Worm (Caenorhabditis elegans) whole organism, L3 larva: ENCODE results near the gene uda-1.

Experiments
- ceh-82 ChIP-seq: fragments of 150-350 bp; optimal IDR thresholded peaks from 2 replicates; lab custom pipeline; 2014; ENCODE audit warnings: missing biosample characterization, missing genetic modification characterization
- daf-12 ChIP-seq: fragments of 150-350 bp; optimal IDR thresholded peaks from 2 replicates; lab custom pipeline; 2014; ENCODE audit warnings: missing biosample characterization, missing genetic modification reagents, missing genetic modification characterization
- egl-5 ChIP-seq: fragments of 150-350 bp; optimal IDR thresholded peaks from 2 replicates; lab custom pipeline; 2017; ENCODE audit warnings: missing biosample characterization, missing genetic modification reagents, missing genetic modification characterization, inconsistent platforms
- fos-1 ChIP-seq: fragments of 150-350 bp; optimal IDR thresholded peaks from 2 replicates; lab custom pipeline; 2014; ENCODE audit warnings: missing biosample characterization, missing genetic modification characterization
- jun-1 ChIP-seq: fragments of 150-350 bp; optimal IDR thresholded peaks from 2 replicates; lab custom pipeline; 2014; ENCODE audit warnings: missing biosample characterization, missing genetic modification reagents, missing genetic modification characterization
- lin-15B ChIP-seq: fragments of 150-350 bp; optimal IDR thresholded peaks from 2 replicates; lab custom pipeline; 2014; ENCODE audit warnings: missing biosample characterization, missing genetic modification characterization
- lin-39 ChIP-seq: fragments of 150-350 bp; optimal IDR thresholded peaks from 2 replicates; lab custom pipeline; 2018; ENCODE audit warnings: missing biosample characterization, missing genetic modification reagents, missing genetic modification characterization
- nhr-76 ChIP-seq: fragments of 150-350 bp; sonication (generic microtip); optimal IDR thresholded peaks from 5 replicates; lab custom pipeline; 2014; ENCODE audit warnings: missing biosample characterization, missing genetic modification characterization
- nhr-77 ChIP-seq: fragments of 150-350 bp; optimal IDR thresholded peaks from 2 replicates; lab custom pipeline; 2014; ENCODE audit warnings: missing biosample characterization, missing genetic modification characterization
- pha-4 ChIP-seq: fragments of 150-350 bp; optimal IDR thresholded peaks from 2 replicates; lab custom pipeline; 2014; ENCODE audit warnings: missing biosample characterization, missing genetic modification reagents, missing genetic modification characterization
- skn-1 ChIP-seq: fragments of 150-350 bp; optimal IDR thresholded peaks from 2 replicates; lab custom pipeline; 2014; ENCODE audit warnings: missing biosample characterization, missing genetic modification characterization
- snpc-4 ChIP-seq: fragments of 150-350 bp; optimal IDR thresholded peaks from 2 replicates; lab custom pipeline; 2014; ENCODE audit warnings: missing biosample characterization, missing genetic modification characterization
- tbx-2 ChIP-seq: sonication (generic microtip); optimal IDR thresholded peaks from 2 replicates; lab custom pipeline; 2016; ENCODE audit warnings: mild to moderate bottlenecking, missing genetic modification characterization, missing compliant biosample characterization
- unc-39 ChIP-seq: sonication (generic microtip); optimal IDR thresholded peaks from 4 replicates; lab custom pipeline; 2017; ENCODE audit warnings: missing biosample characterization, missing genetic modification characterization

DNA sequence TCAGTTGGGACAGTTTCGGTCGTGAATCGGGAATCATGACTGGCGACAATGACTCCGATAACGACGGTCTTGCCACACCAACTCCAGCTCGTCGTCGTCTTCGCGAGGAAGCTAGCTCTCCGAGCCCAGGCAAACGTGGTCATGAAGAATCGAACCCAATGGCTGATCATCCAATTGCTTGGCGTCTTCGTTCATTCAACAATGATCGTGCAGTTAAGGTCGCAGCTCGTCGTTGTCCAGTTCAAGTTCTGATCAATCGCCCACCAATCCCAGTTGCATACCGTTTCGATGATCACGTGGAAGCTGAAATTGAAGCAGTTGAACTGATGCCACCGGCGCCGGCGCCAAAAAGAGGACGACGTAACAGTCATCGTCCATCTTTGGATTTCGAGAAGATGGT, 42.6 kb downstream of the uda-1 start:
- TF ChIP-seq unc-39 (tag; lab: Kevin White, UChicago), result no peak
- no peak for TF ChIP-seq skn-1 (tag; lab: Kevin White, UChicago)
- no peak for TF ChIP-seq daf-12 (tag; lab: Kevin White, UChicago)
- TF ChIP-seq ceh-82 (tag; lab: Kevin White, UChicago), result no peak
- no peak for TF ChIP-seq pha-4
- TF ChIP-seq lin-39 (tag; lab: Kevin White, UChicago), result no peak
- TF ChIP-seq lin-15B (tag; lab: Kevin White, UChicago), result no peak
- TF ChIP-seq tbx-2 (tag; lab: Kevin White, UChicago), result no peak
- no peak for TF ChIP-seq snpc-4
- TF ChIP-seq nhr-77, result no peak
- TF ChIP-seq egl-5 (tag; lab: Kevin White, UChicago), result no peak
- no peak for TF ChIP-seq fos-1
- no peak for TF ChIP-seq nhr-76 (tag; lab: Kevin White, UChicago)
- TF ChIP-seq jun-1, result no peak
